Worm (Caenorhabditis elegans): ENCODE data around the gene C24B9.3.

- TF ChIP-seq him-1 (tag; optimal IDR thresholded peaks at IDR 0.05) (no peak), dao-5 (tag; optimal IDR thresholded peaks at IDR 0.05) (no peak)
Observed at ce11 chrV:2713532-2713931, 2.1 kb upstream of the C24B9.3 start, which contains the start of gene srt-28.
